Fruit fly (Drosophila melanogaster) whole organism, embryonic: ENCODE measurements around the gene Liprin-beta.
A peak's percentile ranks its signal among the peaks of the same experiment; 100 is the strongest.

Experiments used
- Abd-B ChIP-seq: fragments of 200-800 bp; sonication (Bioruptor generic); optimal IDR thresholded peaks from 2 replicates; lab custom pipeline; 2018; ENCODE audit warnings: missing biosample characterization, mild to moderate bottlenecking, missing genetic modification characterization, moderate library complexity
- Aef1 ChIP-seq: fragments of 200-800 bp; sonication (Bioruptor generic); IDR thresholded peaks from 3 replicates; pipeline ENCODE4 v1.3.6; 2022; ENCODE audit warnings: missing biosample characterization, missing genetic modification characterization
- CG11247 ChIP-seq: fragments of 200-800 bp; sonication (Bioruptor generic); IDR thresholded peaks from 2 replicates; pipeline ENCODE4 v1.3.6; 2022; ENCODE audit warnings: missing biosample characterization, missing genetic modification characterization
- CG13287 ChIP-seq: fragments of 200-800 bp; sonication (Bioruptor generic); IDR thresholded peaks from 2 replicates; pipeline ENCODE4 v1.3.6; 2022; ENCODE audit warnings: missing biosample characterization, missing genetic modification characterization; ENCODE audit not compliant: partially characterized antibody
- CG1792 ChIP-seq: fragments of 200-800 bp; sonication (Bioruptor generic); optimal IDR thresholded peaks from 2 replicates; lab custom pipeline; 2016; ENCODE audit warnings: missing biosample characterization, missing genetic modification characterization
- CG31365 ChIP-seq: fragments of 200-800 bp; sonication (Bioruptor generic); optimal IDR thresholded peaks from 2 replicates; lab custom pipeline; 2018; ENCODE audit warnings: missing biosample characterization, mild to moderate bottlenecking, missing genetic modification characterization
- Hr39 ChIP-seq: fragments of >200 bp; optimal IDR thresholded peaks from 2 replicates; lab custom pipeline; 2017
- Mes4 ChIP-seq: fragments of 200-800 bp; sonication (Bioruptor generic); optimal IDR thresholded peaks from 2 replicates; lab custom pipeline; 2016; ENCODE audit warnings: missing biosample characterization, missing genetic modification characterization
- Myb ChIP-seq: fragments of 200-800 bp; sonication (Bioruptor generic); optimal IDR thresholded peaks from 2 replicates; lab custom pipeline; 2016; ENCODE audit warnings: missing biosample characterization, missing genetic modification characterization
- Sox102F ChIP-seq: fragments of 200-800 bp; sonication (Bioruptor generic); optimal IDR thresholded peaks from 2 replicates; lab custom pipeline; 2018; ENCODE audit warnings: missing biosample characterization, mild to moderate bottlenecking, missing genetic modification characterization, moderate library complexity
- nau ChIP-seq: fragments of 200-800 bp; sonication (Bioruptor generic); optimal IDR thresholded peaks from 3 replicates; lab custom pipeline; 2017; ENCODE audit warnings: missing biosample characterization, mild to moderate bottlenecking, missing genetic modification characterization, missing genetic modification reagents
- yki ChIP-seq: fragments of >200 bp; optimal IDR thresholded peaks from 3 replicates; lab custom pipeline; 2018

DNA sequence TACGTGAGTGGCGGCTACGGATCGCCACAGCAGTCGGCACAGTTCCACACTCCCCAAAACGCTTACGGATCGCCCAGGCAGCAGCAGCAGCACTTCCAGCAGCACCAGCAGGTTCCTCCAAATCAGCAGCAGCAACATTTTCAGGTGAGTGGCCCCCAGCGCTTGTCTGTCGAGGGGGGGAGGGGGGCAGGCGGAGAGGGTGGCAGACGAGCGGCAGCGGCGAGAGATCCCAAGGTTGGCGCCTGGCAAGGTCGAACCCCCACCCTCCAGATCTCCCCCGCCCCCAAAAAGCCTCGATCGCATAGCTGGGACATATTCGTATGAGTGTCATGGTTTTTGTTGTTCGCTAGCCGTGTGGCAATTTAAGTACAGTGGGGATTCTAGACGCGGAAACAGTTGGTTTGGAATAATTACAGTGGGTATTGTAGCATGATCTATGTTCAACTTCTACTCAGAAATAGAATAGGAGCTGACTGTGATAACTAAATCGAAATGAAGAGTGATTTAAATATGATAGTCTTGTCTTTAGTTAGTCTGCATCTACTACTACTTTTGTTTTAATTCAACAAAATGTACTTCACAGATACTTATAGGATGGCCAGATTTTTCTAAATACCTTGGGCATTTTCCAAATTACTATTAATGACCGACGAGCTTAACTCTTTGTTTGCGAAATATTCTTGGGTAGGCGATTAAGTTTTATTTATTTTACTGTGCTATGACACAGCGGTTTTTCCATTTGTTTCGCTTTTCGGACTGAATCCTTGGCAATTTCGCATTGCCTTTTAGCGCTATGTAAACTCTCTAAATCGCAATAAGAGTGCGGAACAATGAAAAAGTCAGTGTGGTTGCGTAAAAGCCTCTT is 34.5 kb upstream of the Liprin-beta start:
- TF ChIP-seq yki: no peak
- no peak for TF ChIP-seq CG31365 (tag; lab: Kevin White, UChicago)
- no peak for TF ChIP-seq nau (GFP tag; lab: Kevin White, UChicago)
- no peak for TF ChIP-seq Aef1 (GFP tag; lab: Robert Waterston, UW)
- no peak for TF ChIP-seq Abd-B (GFP tag; lab: Kevin White, UChicago)
- TF ChIP-seq CG13287 (GFP tag; lab: Robert Waterston, UW): no peak
- TF ChIP-seq CG1792 (GFP tag; lab: Kevin White, UChicago): no peak
- TF ChIP-seq Sox102F (GFP tag; lab: Kevin White, UChicago): no peak
- TF ChIP-seq Hr39 (lab: Kevin White, UChicago): peak; percentile 24
- TF ChIP-seq Mes4 (GFP tag; lab: Kevin White, UChicago): no peak
- no peak for TF ChIP-seq Myb
- no peak for TF ChIP-seq CG11247
